Fruit fly (Drosophila melanogaster): Measurements from ENCODE around the gene CG17562.

Gene CG17562

DNA sequence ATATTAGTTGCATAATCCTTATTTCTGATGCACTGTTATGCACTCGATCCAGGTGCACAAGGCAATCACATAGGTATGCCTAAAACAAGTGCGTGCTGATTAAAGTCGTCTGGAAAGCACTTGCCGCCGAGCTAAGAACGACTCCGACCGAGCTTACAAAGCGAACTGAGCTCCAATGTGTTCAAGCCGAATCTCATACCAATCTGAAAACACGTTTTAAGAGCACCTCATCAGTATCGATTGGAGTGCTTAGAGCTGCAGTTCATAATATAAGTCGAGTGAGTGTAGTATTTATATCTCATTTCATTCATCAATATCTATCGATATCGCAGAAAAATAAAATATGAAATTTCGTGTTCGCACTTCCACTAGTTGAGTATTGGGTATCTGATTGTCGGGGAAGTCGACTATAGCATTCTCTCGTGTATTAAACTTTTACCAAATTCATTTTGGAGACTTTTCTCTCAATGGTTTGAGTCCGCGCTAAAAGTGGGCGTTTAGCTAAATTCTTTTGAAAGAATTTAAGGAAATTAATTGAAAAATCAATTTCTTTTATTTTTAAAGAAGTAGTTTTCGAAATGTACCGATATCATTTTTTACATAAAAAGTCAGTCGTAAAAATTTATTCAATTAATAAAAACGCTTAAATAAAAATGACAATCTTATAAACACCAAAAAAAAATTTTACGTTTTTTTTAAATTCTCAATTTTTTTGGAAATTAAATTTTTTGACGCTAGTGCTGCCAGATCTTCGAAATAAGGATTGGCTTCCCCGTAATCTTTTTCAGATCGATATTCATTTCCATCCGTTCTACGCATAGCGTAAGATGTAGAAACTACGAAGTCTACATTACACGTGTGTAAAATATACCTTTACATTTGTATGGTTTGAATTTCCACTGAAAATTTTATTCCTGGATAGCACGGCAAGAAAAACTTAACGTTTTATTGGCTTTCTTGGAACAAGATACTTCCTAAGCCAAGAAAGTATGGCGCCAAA is 40.7 kb downstream of the CG17562 start, which contains the start of gene modSP:
Gene modSP, minus strand, starts transcription at position 169 of the 1,000 bp plus-strand sequence.
- no peak for TF ChIP-seq CG10348 (GFP tag; IDR thresholded peaks at IDR 0.05)
- TF ChIP-seq CG12605 (GFP tag; IDR thresholded peaks at IDR 0.05), result peak; percentile 43; the same call in 1 of the 2 replicates
- TF ChIP-seq gl (tag; optimal IDR thresholded peaks at IDR 0.05), result peak; percentile 31
- no peak for TF ChIP-seq CG9948 (tag; optimal IDR thresholded peaks at IDR 0.05)
- peak; percentile 19 for TF ChIP-seq CG8159 (tag; optimal IDR thresholded peaks at IDR 0.05)
- TF ChIP-seq CG8301 (tag; optimal IDR thresholded peaks at IDR 0.05), result peak; percentile 18
- peak; percentile 47; the same call in 1 of the 3 replicates for TF ChIP-seq fd96Ca (GFP tag; IDR thresholded peaks at IDR 0.05)
- no peak for TF ChIP-seq Pif1B (GFP tag; optimal IDR thresholded peaks at IDR 0.05)
- peak; percentile 8 for TF ChIP-seq Snoo (tag; optimal IDR thresholded peaks at IDR 0.05)
- no peak for TF ChIP-seq CG15710 (tag; optimal IDR thresholded peaks at IDR 0.05)
- no peak for TF ChIP-seq CG34367 (tag; optimal IDR thresholded peaks at IDR 0.05)
- TF ChIP-seq CG4496 (GFP tag; IDR thresholded peaks at IDR 0.05), result peak; percentile 68
- TF ChIP-seq D1 (tag; optimal IDR thresholded peaks at IDR 0.05), result peak; percentile 13
- TF ChIP-seq CG17806 (tag; optimal IDR thresholded peaks at IDR 0.05), result peak; percentile 9
- TF ChIP-seq CG14655 (GFP tag; optimal IDR thresholded peaks at IDR 0.05), result no peak
- peak; percentile 59 for TF ChIP-seq Pif1A (GFP tag; optimal IDR thresholded peaks at IDR 0.05)
- TF ChIP-seq Ets98B (GFP tag; IDR thresholded peaks at IDR 0.05), result peak; percentile 54; the same call in 1 of the 2 replicates
- TF ChIP-seq rn (GFP tag; IDR thresholded peaks at IDR 0.05), result no peak
- peak; percentile 66 for TF ChIP-seq EcR (GFP tag; optimal IDR thresholded peaks at IDR 0.05)
- no peak for TF ChIP-seq CG13204 (GFP tag; optimal IDR thresholded peaks at IDR 0.05)
- TF ChIP-seq CG32121 (GFP tag; IDR thresholded peaks at IDR 0.05), result 0 out of 2 replicates have a peak, but pooled peaks have one; percentile 13

dm6 chr3R:16661693-16662092 is 46.6 kb downstream of the CG17562 start:
- no peak for TF ChIP-seq CG32121 (GFP tag; IDR thresholded peaks at IDR 0.05)
- TF ChIP-seq rn (GFP tag; IDR thresholded peaks at IDR 0.05), result no peak
- TF ChIP-seq CG34367 (tag; optimal IDR thresholded peaks at IDR 0.05), result no peak
- TF ChIP-seq Pif1A (GFP tag; optimal IDR thresholded peaks at IDR 0.05), result no peak
- no peak for TF ChIP-seq CG13204 (GFP tag; optimal IDR thresholded peaks at IDR 0.05)
- no peak for TF ChIP-seq CG8301 (tag; optimal IDR thresholded peaks at IDR 0.05)
- TF ChIP-seq CG15710 (tag; optimal IDR thresholded peaks at IDR 0.05), result no peak
- no peak for TF ChIP-seq CG17806 (tag; optimal IDR thresholded peaks at IDR 0.05)
- TF ChIP-seq Snoo (tag; optimal IDR thresholded peaks at IDR 0.05), result no peak
- no peak for TF ChIP-seq CG4496 (GFP tag; IDR thresholded peaks at IDR 0.05)

dm6 chr3R:16664144-16664825 is 49.2 kb downstream of the CG17562 start:
- no peak for TF ChIP-seq CG8301 (tag; optimal IDR thresholded peaks at IDR 0.05)
